Worm (Caenorhabditis elegans) whole organism, young adult: ENCODE results near the gene F49E12.8.
A peak's percentile ranks its signal among the peaks of the same experiment; 100 is the strongest.

Experiments used
- B0261.1 ChIP-seq: sonication (generic microtip); optimal IDR thresholded peaks from 2 replicates; lab custom pipeline; 2016; ENCODE audit warnings: mild to moderate bottlenecking, missing genetic modification characterization, moderate library complexity, missing compliant biosample characterization
- C17E4.6 ChIP-seq: fragments of 200-800 bp; sonication (Bioruptor generic); IDR thresholded peaks from 2 replicates; pipeline ENCODE4 v1.3.6; 2022; ENCODE audit warnings: missing genetic modification reagents, missing genetic modification characterization, missing compliant biosample characterization
- D2030.7 ChIP-seq: fragments of 200-800 bp; sonication (Bioruptor generic); IDR thresholded peaks from 2 replicates; pipeline ENCODE4 v1.3.6; 2022; ENCODE audit warnings: missing genetic modification reagents, missing genetic modification characterization, missing compliant biosample characterization
- F33H1.4 ChIP-seq: fragments of 200-800 bp; sonication (Bioruptor generic); IDR thresholded peaks from 2 replicates; pipeline ENCODE4 v1.3.6; 2022; ENCODE audit warnings: missing genetic modification reagents, missing genetic modification characterization, missing compliant biosample characterization
- F39B2.1 ChIP-seq: fragments of 200-800 bp; sonication (Bioruptor generic); IDR thresholded peaks from 2 replicates; pipeline ENCODE4 v1.3.6; 2022; ENCODE audit warnings: missing genetic modification reagents, missing genetic modification characterization, missing compliant biosample characterization
- F52B5.7 ChIP-seq: sonication (generic microtip); optimal IDR thresholded peaks from 2 replicates; lab custom pipeline; 2016; ENCODE audit warnings: mild to moderate bottlenecking, missing genetic modification characterization, missing compliant biosample characterization
- K11D2.4 ChIP-seq: fragments of 200-800 bp; sonication (Bioruptor generic); IDR thresholded peaks from 2 replicates; pipeline ENCODE4 v1.3.6; 2022; ENCODE audit warnings: missing genetic modification reagents, missing genetic modification characterization, missing compliant biosample characterization
- Y53F4B.3 ChIP-seq: fragments of 200-800 bp; sonication (Bioruptor generic); IDR thresholded peaks from 2 replicates; pipeline ENCODE4 v1.3.6; 2022; ENCODE audit warnings: missing genetic modification reagents, missing genetic modification characterization, missing compliant biosample characterization
- Y53G8AR.9 ChIP-seq: fragments of 200-800 bp; sonication (Bioruptor generic); conservative IDR thresholded peaks from 2 replicates; pipeline ENCODE4 v1.3.6; 2022; ENCODE audit warnings: missing genetic modification reagents, missing genetic modification characterization, missing compliant biosample characterization
- Y67H2A.10 ChIP-seq: fragments of 200-800 bp; sonication (Bioruptor generic); conservative IDR thresholded peaks from 2 replicates; pipeline ENCODE4 v1.3.6; 2022; ENCODE audit warnings: missing genetic modification reagents, missing genetic modification characterization, missing compliant biosample characterization
- Y95B8A.8 ChIP-seq: fragments of 200-800 bp; sonication (Bioruptor generic); IDR thresholded peaks from 2 replicates; pipeline ENCODE4 v1.3.6; 2022; ENCODE audit warnings: missing genetic modification reagents, missing genetic modification characterization, missing compliant biosample characterization
- ZK185.1 ChIP-seq: sonication (generic microtip); optimal IDR thresholded peaks from 2 replicates; lab custom pipeline; 2016; ENCODE audit warnings: mild to moderate bottlenecking, missing genetic modification characterization, missing compliant biosample characterization; ENCODE audit not compliant: poor library complexity, severe bottlenecking
- ama-1 ChIP-seq, 3 experiments: fragments of 150-350 bp in 1 of 3; sonication (generic microtip) in 2 of 3; optimal IDR thresholded peaks; 2 replicates each; lab custom pipeline; 2014 to 2018; ENCODE audit warnings: missing biosample characterization in 2 of 3, missing genetic modification characterization in 2 of 3, missing genetic modification reagents in 2 of 3
- aptf-3 ChIP-seq: fragments of 200-800 bp; sonication (Bioruptor generic); IDR thresholded peaks from 2 replicates; pipeline ENCODE4 v1.3.6; 2022; ENCODE audit warnings: missing genetic modification characterization, missing compliant biosample characterization
- attf-3 ChIP-seq: fragments of 200-800 bp; sonication (Bioruptor generic); conservative IDR thresholded peaks from 2 replicates; pipeline ENCODE4 v1.3.6; 2022; ENCODE audit warnings: missing genetic modification reagents, missing genetic modification characterization, missing compliant biosample characterization
- bed-1 ChIP-seq: fragments of 200-800 bp; sonication (Bioruptor generic); IDR thresholded peaks from 2 replicates; pipeline ENCODE4 v1.3.6; 2022; ENCODE audit warnings: missing genetic modification reagents, missing genetic modification characterization, missing compliant biosample characterization
- cebp-2 ChIP-seq: fragments of 200-800 bp; sonication (Bioruptor generic); IDR thresholded peaks from 2 replicates; pipeline ENCODE4 v1.3.6; 2022; ENCODE audit warnings: missing genetic modification characterization, missing compliant biosample characterization
- ceh-58 ChIP-seq: fragments of 200-800 bp; sonication (Bioruptor generic); IDR thresholded peaks from 2 replicates; pipeline ENCODE4 v1.3.6; 2022; ENCODE audit warnings: missing genetic modification characterization, missing compliant biosample characterization
- ceh-91 ChIP-seq: fragments of 200-800 bp; sonication (Bioruptor generic); IDR thresholded peaks from 2 replicates; pipeline ENCODE4 v1.3.6; 2022; ENCODE audit warnings: missing genetic modification reagents, missing genetic modification characterization, missing compliant biosample characterization
- dpff-1 ChIP-seq: sonication (generic microtip); optimal IDR thresholded peaks from 2 replicates; lab custom pipeline; 2017; ENCODE audit warnings: mild to moderate bottlenecking, missing genetic modification characterization, missing compliant biosample characterization
- efl-1 ChIP-seq: fragments of 150-350 bp; optimal IDR thresholded peaks from 2 replicates; lab custom pipeline; 2014; ENCODE audit warnings: missing biosample characterization, missing genetic modification reagents, missing genetic modification characterization
- egl-44 ChIP-seq: fragments of 200-800 bp; sonication (Bioruptor generic); IDR thresholded peaks from 2 replicates; pipeline ENCODE4 v1.3.6; 2022; ENCODE audit warnings: missing genetic modification reagents, missing genetic modification characterization, missing compliant biosample characterization
- ekl-4 ChIP-seq: fragments of 200-800 bp; sonication (Bioruptor generic); IDR thresholded peaks from 2 replicates; pipeline ENCODE4 v1.3.6; 2022; ENCODE audit warnings: missing genetic modification reagents, missing genetic modification characterization, missing compliant biosample characterization
- ets-4 ChIP-seq: fragments of 200-800 bp; sonication (Bioruptor generic); optimal IDR thresholded peaks from 2 replicates; lab custom pipeline; 2018; ENCODE audit warnings: mild to moderate bottlenecking, missing genetic modification characterization, missing compliant biosample characterization
- gei-17 ChIP-seq: fragments of 200-800 bp; sonication (Bioruptor generic); optimal IDR thresholded peaks from 2 replicates; lab custom pipeline; 2018; ENCODE audit warnings: mild to moderate bottlenecking, missing genetic modification characterization, missing compliant biosample characterization
- hmg-20 ChIP-seq: fragments of 200-800 bp; sonication (Bioruptor generic); IDR thresholded peaks from 2 replicates; pipeline ENCODE4 v1.3.6; 2022; ENCODE audit warnings: missing genetic modification reagents, missing genetic modification characterization, missing compliant biosample characterization
- lin-35 ChIP-seq, 3 experiments: fragments of 150-350 bp in 2 of 3; sonication (generic microtip) in 1 of 3; optimal IDR thresholded peaks; 2 replicates each; lab custom pipeline; 2014 to 2018; ENCODE audit warnings: missing biosample characterization in 3 of 3, missing genetic modification characterization in 3 of 3, missing genetic modification reagents in 3 of 3
- lin-40 ChIP-seq: sonication (generic microtip); optimal IDR thresholded peaks from 2 replicates; lab custom pipeline; 2016; ENCODE audit warnings: missing genetic modification characterization, mild to moderate bottlenecking, missing compliant biosample characterization, missing genotype, missing genetic modification reagents
- lin-54 ChIP-seq: fragments of 200-800 bp; sonication (Bioruptor generic); optimal IDR thresholded peaks from 2 replicates; lab custom pipeline; 2018; ENCODE audit warnings: mild to moderate bottlenecking, missing genetic modification characterization, missing compliant biosample characterization
- lsy-27 ChIP-seq: sonication (generic microtip); optimal IDR thresholded peaks from 2 replicates; lab custom pipeline; 2017; ENCODE audit warnings: missing genetic modification characterization, mild to moderate bottlenecking, missing compliant biosample characterization, antibody characterized with exemption, missing genotype, borderline replicate concordance; ENCODE audit not compliant: insufficient read depth
- madf-6 ChIP-seq: fragments of 200-800 bp; sonication (Bioruptor generic); IDR thresholded peaks from 2 replicates; pipeline ENCODE4 v1.3.6; 2022; ENCODE audit warnings: missing genetic modification reagents, missing genetic modification characterization, missing compliant biosample characterization
- mcd-1 ChIP-seq: fragments of 200-800 bp; sonication (Bioruptor generic); IDR thresholded peaks from 2 replicates; pipeline ENCODE4 v1.3.6; 2022; ENCODE audit warnings: missing genetic modification reagents, missing genetic modification characterization, missing compliant biosample characterization
- mel-28 ChIP-seq: sonication (generic microtip); optimal IDR thresholded peaks from 2 replicates; lab custom pipeline; 2016; ENCODE audit warnings: borderline replicate concordance, mild to moderate bottlenecking, missing genetic modification characterization, missing compliant biosample characterization
- nfya-1 ChIP-seq: sonication (generic microtip); optimal IDR thresholded peaks from 2 replicates; lab custom pipeline; 2017; ENCODE audit warnings: antibody characterized with exemption, missing compliant biosample characterization, missing genetic modification characterization, borderline replicate concordance; ENCODE audit not compliant: insufficient read depth
- nfyb-1 ChIP-seq: fragments of 200-800 bp; sonication (Bioruptor generic); IDR thresholded peaks from 2 replicates; pipeline ENCODE4 v1.3.6; 2022; ENCODE audit warnings: missing genetic modification reagents, missing genetic modification characterization, missing compliant biosample characterization
- rcor-1 ChIP-seq: fragments of 200-800 bp; sonication (Bioruptor generic); IDR thresholded peaks from 2 replicates; pipeline ENCODE4 v1.3.6; 2022; ENCODE audit warnings: missing genetic modification reagents, missing genetic modification characterization, missing compliant biosample characterization
- rpc-1 ChIP-seq, 2 experiments: fragments of 150-350 bp in 1 of 2; sonication (generic microtip) in 1 of 2; optimal IDR thresholded peaks; 2 replicates each; lab custom pipeline; 2014 to 2018; ENCODE audit warnings: missing biosample characterization in 1 of 2, missing genetic modification characterization in 1 of 2, missing genetic modification reagents in 1 of 2, missing genotype in 1 of 2
- sea-2 ChIP-seq: fragments of 200-800 bp; sonication (Bioruptor generic); IDR thresholded peaks from 2 replicates; pipeline ENCODE4 v1.3.6; 2022; ENCODE audit warnings: missing genetic modification characterization, missing compliant biosample characterization
- snpc-1.1 ChIP-seq: sonication (generic microtip); optimal IDR thresholded peaks from 2 replicates; lab custom pipeline; 2017; ENCODE audit warnings: missing genetic modification characterization, mild to moderate bottlenecking, missing compliant biosample characterization, antibody characterized with exemption, moderate library complexity, missing genotype, missing genetic modification reagents; ENCODE audit not compliant: insufficient read depth
- sptf-2 ChIP-seq: fragments of 200-800 bp; sonication (Bioruptor generic); optimal IDR thresholded peaks from 2 replicates; lab custom pipeline; 2018; ENCODE audit warnings: mild to moderate bottlenecking, missing genetic modification characterization, missing compliant biosample characterization
- tbx-9 ChIP-seq: sonication (generic microtip); optimal IDR thresholded peaks from 2 replicates; lab custom pipeline; 2016; ENCODE audit warnings: borderline replicate concordance, missing genetic modification characterization, inconsistent platforms, missing compliant biosample characterization
- xnd-1 ChIP-seq: sonication (generic microtip); optimal IDR thresholded peaks from 2 replicates; lab custom pipeline; 2016; ENCODE audit warnings: missing genotype, missing genetic modification reagents, missing genetic modification characterization, missing compliant biosample characterization
- zim-3 ChIP-seq: sonication (generic microtip); optimal IDR thresholded peaks from 2 replicates; lab custom pipeline; 2017; ENCODE audit warnings: mild to moderate bottlenecking, missing genetic modification characterization, moderate library complexity, missing compliant biosample characterization
- ztf-26 ChIP-seq: sonication (generic microtip); optimal IDR thresholded peaks from 2 replicates; lab custom pipeline; 2017; ENCODE audit warnings: missing genetic modification characterization, missing compliant biosample characterization
- ztf-28 ChIP-seq: fragments of 200-800 bp; sonication (Bioruptor generic); IDR thresholded peaks from 2 replicates; pipeline ENCODE4 v1.3.6; 2022; ENCODE audit warnings: missing genetic modification reagents, missing genetic modification characterization, missing compliant biosample characterization
- ztf-3 ChIP-seq: fragments of 200-800 bp; sonication (Bioruptor generic); optimal IDR thresholded peaks from 2 replicates; lab custom pipeline; 2018; ENCODE audit warnings: mild to moderate bottlenecking, missing genetic modification characterization, missing compliant biosample characterization

Gene F49E12.8

ce11 chrII:8428947-8429919 lies 35.1 kb upstream of the F49E12.8 start (continued):
- TF ChIP-seq zim-3 (tag; lab: Kevin White, UChicago) (no peak), hmg-20 (GFP tag; lab: Robert Waterston, UW) (no peak), ceh-91 (GFP tag; lab: Robert Waterston, UW) (peak; percentile 70), sptf-2 (GFP tag; lab: Kevin White, UChicago) (no peak), attf-3 (GFP tag; lab: Robert Waterston, UW) (no peak), madf-6 (peak; percentile 87), ceh-58 (GFP tag; lab: Robert Waterston, UW) (no peak), mel-28 (tag; lab: Kevin White, UChicago) (no peak), egl-44 (GFP tag; lab: Robert Waterston, UW) (no peak), efl-1 (GFP tag; lab: Kevin White, UChicago) (peak; percentile 24), cebp-2 (GFP tag; lab: Robert Waterston, UW) (no peak), nfyb-1 (GFP tag; lab: Robert Waterston, UW) (0 out of 2 replicates have a peak, but pooled peaks have one; percentile 26), ZK185.1 (tag; lab: Kevin White, UChicago) (no peak), F33H1.4 (GFP tag; lab: Robert Waterston, UW) (peak; percentile 83), xnd-1 (tag; lab: Kevin White, UChicago) (peak; percentile 75), lsy-27 (no peak), ekl-4 (GFP tag; lab: Robert Waterston, UW) (no peak), dpff-1 (no peak), ztf-3 (GFP tag; lab: Kevin White, UChicago) (no peak), D2030.7 (peak; percentile 76), sea-2 (GFP tag; lab: Robert Waterston, UW) (no peak), ztf-28 (GFP tag; lab: Robert Waterston, UW) (no peak), ets-4 (GFP tag; lab: Kevin White, UChicago) (no peak), nfya-1 (tag; lab: Kevin White, UChicago) (no peak), Y67H2A.10 (GFP tag; lab: Robert Waterston, UW) (no peak), B0261.1 (tag; lab: Kevin White, UChicago) (no peak), gei-17 (GFP tag; lab: Kevin White, UChicago) (no peak), lin-35 (GFP tag; optimal IDR thresholded peaks at IDR 0.05; lab: Kevin White, UChicago) (no peak), ztf-26 (no peak), C17E4.6 (no peak), mcd-1 (GFP tag; lab: Robert Waterston, UW) (no peak), Y53G8AR.9 (GFP tag; lab: Robert Waterston, UW) (no peak), F39B2.1 (GFP tag; lab: Robert Waterston, UW) (no peak), lin-40 (tag; lab: Kevin White, UChicago) (no peak), Y95B8A.8 (GFP tag; lab: Robert Waterston, UW) (no peak), ama-1 (optimal IDR thresholded peaks at IDR 0.05; lab: Kevin White, UChicago) (no peak), ama-1 (GFP tag; optimal IDR thresholded peaks at IDR 0.05; lab: Kevin White, UChicago) (no peak), snpc-1.1 (tag; lab: Kevin White, UChicago) (no peak), aptf-3 (no peak), lin-54 (GFP tag; lab: Kevin White, UChicago) (peak; percentile 47), bed-1 (GFP tag; lab: Robert Waterston, UW) (no peak), Y53F4B.3 (GFP tag; lab: Robert Waterston, UW) (no peak), tbx-9 (tag; lab: Kevin White, UChicago) (no peak), rcor-1 (GFP tag; lab: Robert Waterston, UW) (no peak), rpc-1 (optimal IDR thresholded peaks at IDR 0.05; lab: Kevin White, UChicago) (no peak), rpc-1 (tag; optimal IDR thresholded peaks at IDR 0.05; lab: Kevin White, UChicago) (no peak), F52B5.7 (tag; lab: Kevin White, UChicago) (no peak), K11D2.4 (GFP tag; lab: Robert Waterston, UW) (no peak)
